Fruit fly (Drosophila melanogaster) whole organism, wandering third instar larva: ENCODE measurements around the gene CG11409.

Source experiments
- Abd-B ChIP-seq: fragments of >200 bp; optimal IDR thresholded peaks from 2 replicates; lab custom pipeline; 2017; ENCODE audit warnings: missing biosample characterization, missing genetic modification characterization
- Hr78 ChIP-seq: fragments of >200 bp; optimal IDR thresholded peaks from 2 replicates; lab custom pipeline; 2017; ENCODE audit warnings: missing biosample characterization, missing genetic modification characterization
- Jra ChIP-seq: sonication (Bioruptor generic); optimal IDR thresholded peaks from 2 replicates; lab custom pipeline; 2016; ENCODE audit warnings: missing biosample characterization, missing genetic modification characterization
- Rel ChIP-seq, 2 experiments: fragments of 200-800 bp; sonication (Bioruptor generic) in 1 of 2; optimal IDR thresholded peaks; 2 replicates in 1 of 2; 3 replicates in 1 of 2; lab custom pipeline; 2016 to 2019; ENCODE audit warnings: mild to moderate bottlenecking in 2 of 2, missing biosample characterization in 2 of 2, missing genetic modification characterization in 2 of 2, moderate library complexity in 1 of 2
- Vsx2 ChIP-seq: fragments of 200-300, 225-300 bp; sonication (Bioruptor generic); optimal IDR thresholded peaks from 2 replicates; lab custom pipeline; 2018; ENCODE audit warnings: missing biosample characterization, missing genetic modification characterization; ENCODE audit not compliant: partially characterized antibody
- fru ChIP-seq: fragments of 200-800 bp; sonication (Bioruptor generic); optimal IDR thresholded peaks from 3 replicates; lab custom pipeline; 2016; ENCODE audit warnings: missing biosample characterization, mild to moderate bottlenecking, missing genetic modification characterization
- h ChIP-seq: fragments of 200-800 bp; sonication (Bioruptor generic); optimal IDR thresholded peaks from 3 replicates; lab custom pipeline; 2016; ENCODE audit warnings: missing biosample characterization, mild to moderate bottlenecking, missing genetic modification characterization
- lola ChIP-seq: fragments of >200 bp; optimal IDR thresholded peaks from 2 replicates; lab custom pipeline; 2017; ENCODE audit warnings: missing biosample characterization, missing genetic modification characterization

DNA sequence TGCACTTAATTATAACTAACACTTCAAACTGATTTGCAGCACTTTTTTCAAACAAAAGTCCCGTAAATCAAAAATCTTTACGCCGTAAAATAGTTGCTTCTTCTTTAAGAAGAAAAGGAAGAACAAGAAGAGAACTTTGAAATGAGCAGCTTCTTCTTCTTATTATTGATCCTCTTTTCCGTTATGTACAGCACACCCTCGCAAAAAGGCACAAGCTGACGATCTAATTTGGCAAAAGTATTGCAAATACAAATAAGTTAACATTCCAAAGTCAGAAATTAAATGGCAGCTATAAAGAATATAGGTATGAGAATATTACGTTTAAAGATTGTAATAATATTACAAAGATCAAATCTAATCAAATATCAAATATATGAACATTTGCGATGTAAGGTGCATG lies at the start of gene CG11409:
- TF ChIP-seq Vsx2, result no peak
- TF ChIP-seq fru (GFP tag; lab: Kevin White, UChicago), result no peak
- TF ChIP-seq Rel (GFP tag; optimal IDR thresholded peaks at IDR 0.05; lab: Kevin White, UChicago), result no peak
- no peak for TF ChIP-seq Rel (tag; optimal IDR thresholded peaks at IDR 0.05; lab: Kevin White, UChicago)
- no peak for TF ChIP-seq Abd-B
- TF ChIP-seq h, result no peak
- TF ChIP-seq Hr78, result no peak
- TF ChIP-seq Jra (GFP tag; lab: Kevin White, UChicago), result no peak
- TF ChIP-seq lola (GFP tag; lab: Kevin White, UChicago), result no peak
